Worm (Caenorhabditis elegans): ENCODE results near the gene metl-1.

metl-1 gene

DNA sequence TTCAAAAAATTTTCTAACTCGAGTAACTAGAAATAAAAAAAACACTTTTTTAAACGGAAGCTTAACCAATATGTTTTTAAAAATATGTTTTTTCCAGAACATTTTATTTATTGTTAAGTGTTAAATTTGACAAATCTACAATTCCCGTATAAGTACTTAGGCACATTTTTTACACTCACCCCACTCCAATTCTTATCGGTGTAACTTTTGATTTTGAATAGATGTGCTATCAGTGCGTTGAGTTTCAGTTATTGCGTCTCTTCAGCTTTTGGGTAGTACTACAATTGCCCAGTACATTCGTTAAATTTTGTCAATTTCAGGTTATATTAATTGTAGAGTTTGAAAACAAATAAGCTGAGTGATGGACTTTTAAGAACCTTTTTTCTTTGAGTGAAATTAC is 49.3 kb downstream of the metl-1 start:
- TF ChIP-seq tbx-2 (tag; optimal IDR thresholded peaks at IDR 0.05) (no peak), sup-37 (GFP tag; optimal IDR thresholded peaks at IDR 0.05) (no peak), Y116A8C.19 (tag; optimal IDR thresholded peaks at IDR 0.05; ENCODE audit: borderline replicate concordance) (no peak), lin-15B (tag; optimal IDR thresholded peaks at IDR 0.05) (no peak), nhr-12 (tag; optimal IDR thresholded peaks at IDR 0.05) (no peak), elt-2 (tag; optimal IDR thresholded peaks at IDR 0.05) (peak; percentile 8), ztf-4 (tag; optimal IDR thresholded peaks at IDR 0.05) (no peak), nhr-20 (tag; optimal IDR thresholded peaks at IDR 0.05) (no peak), ces-1 (GFP tag; optimal IDR thresholded peaks at IDR 0.05) (no peak)

Measured in whole organism, L1 larva.